Worm (Caenorhabditis elegans): ENCODE results near the gene srbc-62.

srbc-62 gene

DNA sequence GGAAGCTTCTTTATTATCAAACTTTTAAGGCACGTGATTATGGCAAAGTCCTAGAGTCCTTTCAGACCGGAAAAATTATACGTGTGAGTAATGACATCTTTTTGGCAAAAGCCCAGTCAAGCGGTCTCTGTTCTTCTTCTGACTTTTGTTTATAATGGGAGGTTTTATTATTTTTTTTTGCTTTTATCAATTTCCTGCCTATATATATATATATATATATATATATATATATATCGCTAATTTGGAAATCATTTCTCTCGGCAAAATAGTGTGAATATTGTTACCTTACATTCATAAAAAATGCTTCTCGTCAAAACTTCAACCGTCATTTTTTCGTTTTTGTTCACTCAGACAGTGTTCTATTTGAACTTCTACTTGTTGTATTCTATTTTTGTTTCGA is at the start of gene srbc-62:
Gene srbc-62, plus strand, starts transcription at position 301 of the 400 bp plus-strand sequence.
- TF ChIP-seq nhr-11 (tag; optimal IDR thresholded peaks at IDR 0.05): no peak
- no peak for TF ChIP-seq ztf-16 (tag; optimal IDR thresholded peaks at IDR 0.05)
- no peak for TF ChIP-seq pag-3 (tag; optimal IDR thresholded peaks at IDR 0.05; ENCODE audit: borderline replicate concordance)
- TF ChIP-seq T23F11.4 (GFP tag; optimal IDR thresholded peaks at IDR 0.05): no peak
- no peak for TF ChIP-seq ceh-6 (GFP tag; optimal IDR thresholded peaks at IDR 0.05)
- TF ChIP-seq hlh-30 (tag; optimal IDR thresholded peaks at IDR 0.05; ENCODE audit: insufficient read depth): no peak
- TF ChIP-seq dve-1 (tag; optimal IDR thresholded peaks at IDR 0.05): no peak
- no peak for TF ChIP-seq ceh-9 (tag; optimal IDR thresholded peaks at IDR 0.05)
- no peak for TF ChIP-seq unc-55 (GFP tag; optimal IDR thresholded peaks at IDR 0.05)

ce11 chrV:17170822-17171221 is 47.0 kb upstream of the srbc-62 start, which contains the start of gene srw-51:
TSS of gene srw-51 (minus strand) at chrV:17170922.
- TF ChIP-seq hlh-30 (tag; optimal IDR thresholded peaks at IDR 0.05; ENCODE audit: insufficient read depth) (no peak), mec-3 (tag; optimal IDR thresholded peaks at IDR 0.05; ENCODE audit: borderline replicate concordance) (no peak), pat-9 (tag; optimal IDR thresholded peaks at IDR 0.05) (no peak), npax-4 (tag; optimal IDR thresholded peaks at IDR 0.05) (no peak), elt-2 (tag; optimal IDR thresholded peaks at IDR 0.05) (no peak), lim-6 (tag; optimal IDR thresholded peaks at IDR 0.05) (no peak), ceh-19 (GFP tag; optimal IDR thresholded peaks at IDR 0.05) (no peak), T23F11.4 (GFP tag; optimal IDR thresholded peaks at IDR 0.05) (no peak), unc-86 (tag; optimal IDR thresholded peaks at IDR 0.05) (no peak), ceh-2 (tag; optimal IDR thresholded peaks at IDR 0.05) (no peak)

DNA sequence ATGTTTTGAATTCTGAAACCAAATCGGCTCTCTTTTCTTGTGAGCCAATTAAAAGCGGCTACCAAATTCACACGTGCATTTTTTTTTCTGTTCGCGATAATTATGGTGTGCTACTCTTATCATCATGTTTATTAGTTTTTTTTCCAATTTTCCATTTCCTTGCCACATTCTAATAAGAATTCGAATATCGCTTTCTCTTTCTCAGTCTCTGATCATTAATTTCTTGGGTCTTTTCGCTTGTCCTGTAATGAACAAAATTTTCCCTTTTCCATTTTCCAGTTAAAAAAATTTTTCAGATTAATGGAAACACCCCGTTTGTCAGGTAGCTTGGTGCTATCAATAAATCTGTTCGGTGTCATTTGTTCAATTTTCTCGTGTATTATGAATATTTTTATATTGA is 46.2 kb upstream of the srbc-62 start, which contains the start of gene srbc-26:
Gene srbc-26, plus strand, starts transcription at position 301 of the 400 bp plus-strand sequence.
- TF ChIP-seq ceh-19 (GFP tag; optimal IDR thresholded peaks at IDR 0.05): no peak

DNA sequence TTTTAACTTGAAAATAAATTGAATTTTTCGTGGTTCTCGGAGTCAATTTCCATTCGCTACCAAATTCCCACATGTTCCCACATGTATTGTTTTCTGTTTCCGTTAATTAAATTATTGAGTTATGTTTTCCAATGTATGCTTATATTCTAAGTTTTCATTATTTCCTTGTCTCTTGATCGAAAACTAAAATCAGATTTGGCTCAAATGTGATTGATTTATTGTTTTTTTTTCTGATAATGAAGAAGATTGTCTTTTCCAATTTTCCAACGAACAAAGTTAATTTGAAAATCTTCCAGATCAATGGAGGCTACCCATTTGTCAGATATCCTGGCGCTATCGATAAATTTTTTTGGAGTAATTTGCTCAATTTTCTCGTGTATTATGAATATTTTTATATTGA is 44.1 kb upstream of the srbc-62 start, which contains the start of gene srbc-25:
Gene srbc-25, plus strand, starts transcription at position 301 of the 400 bp plus-strand sequence.
- TF ChIP-seq C38D4.7 (GFP tag; optimal IDR thresholded peaks at IDR 0.05) (no peak), ceh-31 (tag; optimal IDR thresholded peaks at IDR 0.05) (no peak), npax-4 (tag; optimal IDR thresholded peaks at IDR 0.05) (no peak), C08G9.2 (tag; optimal IDR thresholded peaks at IDR 0.05) (no peak), nhr-11 (tag; optimal IDR thresholded peaks at IDR 0.05) (no peak), fax-1 (tag; optimal IDR thresholded peaks at IDR 0.05) (no peak), syd-9 (tag; optimal IDR thresholded peaks at IDR 0.05) (no peak), F13H6.1 (tag; optimal IDR thresholded peaks at IDR 0.05) (no peak), zip-5 (tag; optimal IDR thresholded peaks at IDR 0.05) (no peak), hlh-15 (tag; optimal IDR thresholded peaks at IDR 0.05) (no peak), Y22D7AL.16 (tag; optimal IDR thresholded peaks at IDR 0.05) (no peak)

DNA sequence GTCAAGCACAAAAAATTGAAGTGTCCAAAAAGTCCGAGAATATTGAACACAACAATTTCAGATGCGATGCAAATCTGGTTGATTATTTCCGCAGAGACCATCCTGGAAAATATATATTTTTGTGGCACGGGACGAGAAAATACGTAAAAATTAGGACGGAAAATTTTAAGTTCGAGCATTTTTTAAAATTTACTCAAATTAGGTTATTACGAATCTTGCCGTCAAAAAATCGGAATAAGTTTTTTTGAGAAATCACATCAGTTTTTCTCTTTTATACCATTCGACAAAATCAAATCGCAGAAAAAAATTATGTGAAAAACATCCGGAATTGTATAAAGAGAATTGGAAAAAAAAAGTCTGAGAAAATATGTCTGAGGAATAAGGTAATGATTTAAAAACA is 39.8 kb upstream of the srbc-62 start, which contains the start of gene srsx-1:
Gene srsx-1, minus strand, starts transcription at position 101 of the 400 bp plus-strand sequence.
- TF ChIP-seq madf-2 (tag; optimal IDR thresholded peaks at IDR 0.05) (no peak), ceh-19 (GFP tag; optimal IDR thresholded peaks at IDR 0.05) (no peak)

ce11 chrV:17178457-17178856 is 39.3 kb upstream of the srbc-62 start, which contains the start of gene srh-174:
TSS of gene srh-174 (plus strand) at chrV:17178757.
- no peak for TF ChIP-seq unc-3 (GFP tag; conservative IDR thresholded peaks at IDR 0.05)
- TF ChIP-seq unc-3 (tag; optimal IDR thresholded peaks at IDR 0.05): no peak
- TF ChIP-seq F13H6.1 (tag; optimal IDR thresholded peaks at IDR 0.05): no peak
- no peak for TF ChIP-seq ahr-1 (tag; optimal IDR thresholded peaks at IDR 0.05)
- no peak for TF ChIP-seq fax-1 (tag; optimal IDR thresholded peaks at IDR 0.05)
- TF ChIP-seq nhr-232 (tag; optimal IDR thresholded peaks at IDR 0.05): no peak
- no peak for TF ChIP-seq T23F11.4 (GFP tag; optimal IDR thresholded peaks at IDR 0.05)
- no peak for TF ChIP-seq hlh-8 (tag; optimal IDR thresholded peaks at IDR 0.05)
